Fruit fly (Drosophila melanogaster): ENCODE results near the gene Dnaaf4.

DNA sequence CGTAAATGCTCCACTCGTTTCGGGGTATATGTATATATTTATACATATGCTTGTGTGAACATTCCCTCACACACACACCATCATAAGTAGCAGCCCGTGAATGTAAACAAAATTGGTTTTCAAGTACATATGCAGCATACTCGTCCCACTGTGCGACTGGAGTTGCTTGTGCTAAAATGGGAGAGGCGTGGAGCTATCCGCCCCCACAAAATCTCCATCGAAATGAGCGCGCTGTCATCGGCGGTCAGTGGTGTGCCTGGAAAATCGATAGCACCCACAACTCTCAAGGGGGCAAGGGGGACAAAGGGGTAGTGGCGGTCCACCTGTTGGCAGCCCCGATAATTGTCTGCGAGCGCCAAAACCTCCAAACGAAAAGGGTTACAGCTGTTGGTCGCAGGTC, 46.5 kb upstream of the Dnaaf4 start:
- no peak for TF ChIP-seq insv (optimal IDR thresholded peaks at IDR 0.05)
- no peak for TF ChIP-seq psq (optimal IDR thresholded peaks at IDR 0.05)
- TF ChIP-seq ttk (optimal IDR thresholded peaks at IDR 0.05), result no peak
- no peak for TF ChIP-seq h (optimal IDR thresholded peaks at IDR 0.05)
- no peak for TF ChIP-seq Sin3A (optimal IDR thresholded peaks at IDR 0.05)

Data from Kc167 (cell line).